Fruit fly (Drosophila melanogaster) whole organism, prepupa: ENCODE measurements around the gene CG32259.

Source experiments
- Blimp-1 ChIP-seq: fragments of 200-800 bp; sonication (Bioruptor generic); optimal IDR thresholded peaks from 3 replicates; lab custom pipeline; 2017; ENCODE audit warnings: missing biosample characterization, missing genetic modification characterization, mild to moderate bottlenecking, moderate library complexity, missing genetic modification reagents
- CG11294 ChIP-seq: fragments of 200-800 bp; sonication (Bioruptor generic); IDR thresholded peaks from 2 replicates; pipeline ENCODE4 v1.3.6; 2022; ENCODE audit warnings: missing biosample characterization, missing genetic modification characterization
- CG11762 ChIP-seq: fragments of 200-800 bp; sonication (Bioruptor generic); optimal IDR thresholded peaks from 3 replicates; lab custom pipeline; 2016; ENCODE audit warnings: missing biosample characterization, missing genetic modification characterization; ENCODE audit not compliant: insufficient read depth
- CG1621 ChIP-seq: fragments of 200-800 bp; sonication (Bioruptor generic); optimal IDR thresholded peaks from 3 replicates; lab custom pipeline; 2018; ENCODE audit warnings: missing biosample characterization, mild to moderate bottlenecking, missing genetic modification characterization
- CG6854 ChIP-seq: fragments of 200-800 bp; sonication (Bioruptor generic); optimal IDR thresholded peaks from 2 replicates; lab custom pipeline; 2017; ENCODE audit warnings: missing biosample characterization, mild to moderate bottlenecking, missing genetic modification characterization
- Hr39 ChIP-seq: fragments of 200-800 bp; sonication (Bioruptor generic); optimal IDR thresholded peaks from 2 replicates; lab custom pipeline; 2016; ENCODE audit warnings: missing biosample characterization, missing genetic modification characterization
- Lpt ChIP-seq: fragments of 200-800 bp; sonication (Bioruptor generic); optimal IDR thresholded peaks from 3 replicates; lab custom pipeline; 2016; ENCODE audit warnings: missing biosample characterization, missing genetic modification characterization
- achi ChIP-seq: fragments of 200-800 bp; sonication (Bioruptor generic); optimal IDR thresholded peaks from 3 replicates; lab custom pipeline; 2016; ENCODE audit warnings: missing biosample characterization, missing genetic modification characterization
- dac ChIP-seq: fragments of 200-800 bp; sonication (Bioruptor generic); optimal IDR thresholded peaks from 2 replicates; lab custom pipeline; 2017; ENCODE audit warnings: missing biosample characterization, mild to moderate bottlenecking, missing genetic modification characterization
- dsx ChIP-seq: fragments of 200-800 bp; optimal IDR thresholded peaks from 3 replicates; lab custom pipeline; 2019; ENCODE audit warnings: missing biosample characterization, mild to moderate bottlenecking, missing genetic modification characterization, moderate library complexity; ENCODE audit not compliant: poor library complexity, severe bottlenecking
- esn ChIP-seq: fragments of 200-800 bp; sonication (Bioruptor generic); optimal IDR thresholded peaks from 2 replicates; lab custom pipeline; 2016; ENCODE audit warnings: missing biosample characterization, mild to moderate bottlenecking, missing genetic modification characterization, moderate library complexity

DNA sequence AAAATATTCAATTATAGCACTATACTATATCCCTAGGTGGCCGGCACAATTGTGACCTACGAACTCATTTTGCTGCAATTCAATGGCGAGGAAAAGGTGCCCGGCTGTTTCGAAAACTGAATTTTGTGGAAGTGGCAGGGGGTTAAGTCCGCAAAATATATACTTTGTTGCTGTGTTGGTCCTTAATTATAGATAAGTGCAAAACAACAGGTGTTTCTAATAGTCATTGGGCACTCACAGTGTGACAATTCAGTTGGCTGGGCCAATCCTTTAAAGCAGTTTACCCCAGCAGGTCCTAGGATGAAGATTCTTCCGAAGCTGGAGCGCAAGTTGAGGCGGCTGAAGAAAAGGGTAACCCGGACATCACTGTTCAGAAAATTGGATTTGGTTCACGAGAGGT lies 33.7 kb upstream of the CG32259 start, which contains the start of gene Gr64f:
- no peak for TF ChIP-seq CG1621 (tag; lab: Kevin White, UChicago)
- no peak for TF ChIP-seq CG11762 (GFP tag; lab: Kevin White, UChicago)
- TF ChIP-seq Hr39 (GFP tag; lab: Kevin White, UChicago) = no peak
- no peak for TF ChIP-seq dsx (GFP tag; lab: Kevin White, UChicago)
- TF ChIP-seq CG6854 (GFP tag; lab: Kevin White, UChicago) = no peak
- no peak for TF ChIP-seq dac (GFP tag; lab: Kevin White, UChicago)
- TF ChIP-seq CG11294 (GFP tag; lab: Robert Waterston, UW) = no peak
- TF ChIP-seq esn (GFP tag; lab: Kevin White, UChicago) = no peak
- no peak for TF ChIP-seq Blimp-1
- no peak for TF ChIP-seq Lpt (GFP tag; lab: Kevin White, UChicago)
- no peak for TF ChIP-seq achi (GFP tag; lab: Kevin White, UChicago)
